Worm (Caenorhabditis elegans): ENCODE results near the gene hda-11.

- no peak for TF ChIP-seq tbx-11 (GFP tag; IDR thresholded peaks at IDR 0.05)
- no peak for TF ChIP-seq ama-1 (optimal IDR thresholded peaks at IDR 0.05)
- TF ChIP-seq hmg-4 (GFP tag; optimal IDR thresholded peaks at IDR 0.05), result no peak
- no peak for TF ChIP-seq flt-1 (GFP tag; IDR thresholded peaks at IDR 0.05)
- no peak for TF ChIP-seq hmbx-1 (tag; optimal IDR thresholded peaks at IDR 0.05)
- TF ChIP-seq sea-1 (GFP tag; conservative IDR thresholded peaks at IDR 0.05), result no peak
- TF ChIP-seq B0310.2 (tag; optimal IDR thresholded peaks at IDR 0.05), result no peak
Observed at ce11 chrV:10496733-10497132, 29.3 kb upstream of the hda-11 start, which contains the start of gene C35A5.4.
